Fruit fly (Drosophila melanogaster) whole organism, embryonic: Measurements from ENCODE around the gene Mocs1.

Source experiments
- CG10209 ChIP-seq: fragments of 200-800 bp; sonication (Bioruptor generic); optimal IDR thresholded peaks from 3 replicates; lab custom pipeline; 2017; ENCODE audit warnings: missing biosample characterization, mild to moderate bottlenecking, missing genetic modification characterization, missing genetic modification reagents
- CG10366 ChIP-seq: fragments of 200-800 bp; sonication (Bioruptor generic); IDR thresholded peaks from 2 replicates; pipeline ENCODE4 v1.3.6; 2022; ENCODE audit warnings: missing biosample characterization, missing genetic modification characterization
- CG11696 ChIP-seq: fragments of 200-800 bp; sonication (Bioruptor generic); IDR thresholded peaks from 2 replicates; pipeline ENCODE4 v1.3.6; 2022; ENCODE audit warnings: missing biosample characterization, missing genetic modification characterization
- CG11723 ChIP-seq: fragments of 200-800 bp; sonication (Bioruptor generic); optimal IDR thresholded peaks from 2 replicates; lab custom pipeline; 2017; ENCODE audit warnings: missing biosample characterization, mild to moderate bottlenecking, missing genetic modification characterization
- CG12155 ChIP-seq: fragments of 200-800 bp; sonication (Bioruptor generic); optimal IDR thresholded peaks from 3 replicates; lab custom pipeline; 2016; ENCODE audit warnings: missing biosample characterization, missing genetic modification characterization
- CG13123 ChIP-seq: fragments of 200-800 bp; sonication (Bioruptor generic); optimal IDR thresholded peaks from 2 replicates; lab custom pipeline; 2016; ENCODE audit warnings: missing biosample characterization, missing genetic modification characterization
- CG13287 ChIP-seq: fragments of 200-800 bp; sonication (Bioruptor generic); IDR thresholded peaks from 2 replicates; pipeline ENCODE4 v1.3.6; 2022; ENCODE audit warnings: missing biosample characterization, missing genetic modification characterization; ENCODE audit not compliant: partially characterized antibody
- CG13775 ChIP-seq: fragments of 200-800 bp; sonication (Bioruptor generic); optimal IDR thresholded peaks from 3 replicates; lab custom pipeline; 2017; ENCODE audit warnings: missing biosample characterization, mild to moderate bottlenecking, missing genetic modification characterization
- CG14014 ChIP-seq: fragments of 200-800 bp; sonication (Bioruptor generic); IDR thresholded peaks from 2 replicates; pipeline ENCODE4 v1.3.6; 2022; ENCODE audit warnings: missing biosample characterization, missing genetic modification characterization
- CG16779 ChIP-seq: fragments of 200-800 bp; sonication (Bioruptor generic); IDR thresholded peaks from 2 replicates; pipeline ENCODE4 v1.3.6; 2022; ENCODE audit warnings: missing biosample characterization, missing genetic modification characterization
- CG18619 ChIP-seq: fragments of 200-800 bp; sonication (Bioruptor generic); optimal IDR thresholded peaks from 3 replicates; lab custom pipeline; 2017; ENCODE audit warnings: missing biosample characterization, mild to moderate bottlenecking, missing genetic modification characterization
- CG30020 ChIP-seq: fragments of 200-800 bp; optimal IDR thresholded peaks from 2 replicates; lab custom pipeline; 2019; ENCODE audit warnings: missing biosample characterization, mild to moderate bottlenecking, missing genetic modification characterization, moderate library complexity
- CG31441 ChIP-seq: fragments of 200-800 bp; sonication (Bioruptor generic); IDR thresholded peaks from 2 replicates; pipeline ENCODE4 v1.3.6; 2022; ENCODE audit warnings: missing biosample characterization, missing genetic modification characterization
- CG32767 ChIP-seq: fragments of 200-800 bp; sonication (Bioruptor generic); IDR thresholded peaks from 2 replicates; pipeline ENCODE4 v1.3.6; 2022; ENCODE audit warnings: missing biosample characterization, missing genetic modification characterization
- CG3838 ChIP-seq: fragments of 200-800 bp; sonication (Bioruptor generic); optimal IDR thresholded peaks from 3 replicates; lab custom pipeline; 2016; ENCODE audit warnings: missing biosample characterization, missing genetic modification characterization
- CG3995 ChIP-seq: fragments of 200-800 bp; sonication (Bioruptor generic); optimal IDR thresholded peaks from 3 replicates; lab custom pipeline; 2016; ENCODE audit warnings: missing biosample characterization, missing genetic modification characterization
- CG4617 ChIP-seq: fragments of 200-800 bp; sonication (Bioruptor generic); optimal IDR thresholded peaks from 3 replicates; lab custom pipeline; 2016; ENCODE audit warnings: missing biosample characterization, missing genetic modification characterization, borderline replicate concordance
- CG8281 ChIP-seq: fragments of 200-800 bp; sonication (Bioruptor generic); optimal IDR thresholded peaks from 2 replicates; lab custom pipeline; 2018; ENCODE audit warnings: missing biosample characterization, mild to moderate bottlenecking, missing genetic modification characterization, moderate library complexity
- CG8924 ChIP-seq: fragments of 200-800 bp; optimal IDR thresholded peaks from 3 replicates; lab custom pipeline; 2019; ENCODE audit warnings: missing biosample characterization, mild to moderate bottlenecking, missing genetic modification characterization, moderate library complexity
- HLH54F ChIP-seq: fragments of 200-800 bp; sonication (Bioruptor generic); optimal IDR thresholded peaks from 3 replicates; lab custom pipeline; 2016; ENCODE audit warnings: missing biosample characterization, missing genetic modification characterization
- HmgZ ChIP-seq: fragments of 200-800 bp; sonication (Bioruptor generic); optimal IDR thresholded peaks from 2 replicates; lab custom pipeline; 2018; ENCODE audit warnings: missing biosample characterization, mild to moderate bottlenecking, missing genetic modification characterization
- Hr3 ChIP-seq: fragments of 200-800 bp; sonication (Bioruptor generic); optimal IDR thresholded peaks from 3 replicates; lab custom pipeline; 2016; ENCODE audit warnings: missing biosample characterization, missing genetic modification characterization
- Meics ChIP-seq: fragments of 200-800 bp; sonication (Bioruptor generic); optimal IDR thresholded peaks from 2 replicates; lab custom pipeline; 2017; ENCODE audit warnings: missing biosample characterization, mild to moderate bottlenecking, missing genetic modification characterization
- NK7.1 ChIP-seq: fragments of 200-800 bp; sonication (Bioruptor generic); optimal IDR thresholded peaks from 3 replicates; lab custom pipeline; 2016; ENCODE audit warnings: missing biosample characterization, missing genetic modification characterization
- Six4 ChIP-seq: fragments of 200-800 bp; sonication (Bioruptor generic); optimal IDR thresholded peaks from 2 replicates; lab custom pipeline; 2016; ENCODE audit warnings: missing biosample characterization, missing genetic modification characterization
- Usf ChIP-seq: fragments of 200-800 bp; sonication (Bioruptor generic); optimal IDR thresholded peaks from 2 replicates; lab custom pipeline; 2017; ENCODE audit warnings: missing genotype, missing biosample characterization, missing genetic modification characterization
- br ChIP-seq: fragments of >200 bp; optimal IDR thresholded peaks from 2 replicates; lab custom pipeline; 2017
- bsh ChIP-seq, 2 experiments: fragments of 200-800 bp; sonication (Bioruptor generic); optimal IDR thresholded peaks; 2 replicates each; lab custom pipeline; 2017 to 2018; ENCODE audit warnings: mild to moderate bottlenecking in 2 of 2, missing biosample characterization in 2 of 2, missing genetic modification characterization in 2 of 2, moderate library complexity in 1 of 2
- cwo ChIP-seq: fragments of 200-800 bp; sonication (Bioruptor generic); optimal IDR thresholded peaks from 3 replicates; lab custom pipeline; 2017; ENCODE audit warnings: missing biosample characterization, missing genetic modification characterization, mild to moderate bottlenecking, moderate library complexity, missing genetic modification reagents
- dpn ChIP-seq, 2 experiments: fragments of 200-800 bp; sonication (Bioruptor generic); optimal IDR thresholded peaks; 3 replicates each; lab custom pipeline; 2016; ENCODE audit warnings: missing biosample characterization in 2 of 2, missing genetic modification characterization in 2 of 2
- dysf ChIP-seq: fragments of 200-800 bp; sonication (Bioruptor generic); IDR thresholded peaks from 3 replicates; pipeline ENCODE4 v1.3.6; 2022; ENCODE audit warnings: missing biosample characterization, missing genetic modification characterization
- eve ChIP-seq, 2 experiments: fragments of >200 bp; optimal IDR thresholded peaks; 2 replicates each; lab custom pipeline; 2017; ENCODE audit warnings: missing biosample characterization in 2 of 2, missing genetic modification characterization in 2 of 2
- fd3F ChIP-seq: fragments of 200-800 bp; sonication (Bioruptor generic); optimal IDR thresholded peaks from 2 replicates; lab custom pipeline; 2018; ENCODE audit warnings: missing biosample characterization, mild to moderate bottlenecking, missing genetic modification characterization, moderate library complexity
- hth ChIP-seq: fragments of >200 bp; optimal IDR thresholded peaks from 2 replicates; lab custom pipeline; 2017; ENCODE audit warnings: inconsistent platforms
- insv ChIP-seq, 2 experiments: fragments of 200-800 bp; sonication (Bioruptor generic); optimal IDR thresholded peaks; 3 replicates each; lab custom pipeline; 2016 to 2018; ENCODE audit warnings: missing biosample characterization in 2 of 2, missing genetic modification characterization in 2 of 2
- jumu ChIP-seq: fragments of 200-800 bp; sonication (Bioruptor generic); optimal IDR thresholded peaks from 3 replicates; lab custom pipeline; 2016; ENCODE audit warnings: missing biosample characterization, missing genetic modification characterization
- kah ChIP-seq: fragments of 200-800 bp; sonication (Bioruptor generic); optimal IDR thresholded peaks from 2 replicates; lab custom pipeline; 2018; ENCODE audit warnings: missing biosample characterization, mild to moderate bottlenecking, missing genetic modification characterization
- lov ChIP-seq, 2 experiments: fragments of 200-800 bp in 1 of 2; fragments of >200 bp in 1 of 2; sonication (Bioruptor generic) in 1 of 2; IDR thresholded peaks in 1 of 2; optimal IDR thresholded peaks in 1 of 2; 2 replicates in 1 of 2; 3 replicates in 1 of 2; pipeline versions ENCODE4 v1.3.6 to Lab custom; 2017 to 2022; ENCODE audit warnings: missing biosample characterization in 1 of 2, missing genetic modification characterization in 1 of 2
- onecut ChIP-seq: fragments of 200-800 bp; sonication (Bioruptor generic); IDR thresholded peaks from 2 replicates; pipeline ENCODE4 v1.3.6; 2022; ENCODE audit warnings: missing biosample characterization, missing genetic modification characterization
- phol ChIP-seq: fragments of 200-800 bp; sonication (Bioruptor generic); optimal IDR thresholded peaks from 3 replicates; lab custom pipeline; 2018; ENCODE audit warnings: missing biosample characterization, mild to moderate bottlenecking, missing genetic modification characterization, moderate library complexity
- prd ChIP-seq, 3 experiments: fragments of >200 bp in 2 of 3; fragments of 200-800 bp in 1 of 3; sonication (Bioruptor generic) in 1 of 3; optimal IDR thresholded peaks in 2 of 3; IDR thresholded peaks in 1 of 3; 2 replicates in 2 of 3; 3 replicates in 1 of 3; pipeline versions ENCODE4 v1.3.6 to Lab custom; 2017 to 2022; ENCODE audit warnings: missing biosample characterization in 1 of 3, missing genetic modification characterization in 1 of 3
- psq ChIP-seq: fragments of 200-800 bp; sonication (Bioruptor generic); optimal IDR thresholded peaks from 2 replicates; lab custom pipeline; 2017; ENCODE audit warnings: missing biosample characterization, missing genetic modification characterization
- sens ChIP-seq: fragments of 200-800 bp; sonication (Bioruptor generic); peaks from one replicate; lab custom pipeline; 2016; ENCODE audit warnings: missing biosample characterization, missing genetic modification characterization
- sens-2 ChIP-seq: fragments of 200-800 bp; sonication (Bioruptor generic); IDR thresholded peaks from 2 replicates; pipeline ENCODE4 v1.3.6; 2022; ENCODE audit warnings: missing biosample characterization, missing genetic modification characterization
- slbo ChIP-seq: fragments of 200-800 bp; sonication (Bioruptor generic); IDR thresholded peaks from 2 replicates; pipeline ENCODE4 v1.3.6; 2022; ENCODE audit warnings: missing biosample characterization, missing genetic modification characterization
- so ChIP-seq: fragments of 200-800 bp; sonication (Bioruptor generic); IDR thresholded peaks from 3 replicates; pipeline ENCODE4 v1.3.6; 2022; ENCODE audit warnings: missing biosample characterization, missing genetic modification characterization
- stwl ChIP-seq: fragments of 200-800 bp; sonication (Bioruptor generic); optimal IDR thresholded peaks from 3 replicates; lab custom pipeline; 2018; ENCODE audit warnings: missing biosample characterization, mild to moderate bottlenecking, missing genetic modification characterization, moderate library complexity
- vnd ChIP-seq: fragments of 200-800 bp; sonication (Bioruptor generic); IDR thresholded peaks from 3 replicates; pipeline ENCODE4 v1.3.6; 2022; ENCODE audit warnings: missing biosample characterization, missing genetic modification characterization; ENCODE audit not compliant: partially characterized antibody
- yki ChIP-seq: fragments of >200 bp; optimal IDR thresholded peaks from 3 replicates; lab custom pipeline; 2018
- zfh1 ChIP-seq: fragments of 200-800 bp; sonication (Bioruptor generic); IDR thresholded peaks from 3 replicates; pipeline ENCODE4 v1.3.6; 2022; ENCODE audit warnings: missing biosample characterization, missing genetic modification characterization

Mocs1 gene

DNA sequence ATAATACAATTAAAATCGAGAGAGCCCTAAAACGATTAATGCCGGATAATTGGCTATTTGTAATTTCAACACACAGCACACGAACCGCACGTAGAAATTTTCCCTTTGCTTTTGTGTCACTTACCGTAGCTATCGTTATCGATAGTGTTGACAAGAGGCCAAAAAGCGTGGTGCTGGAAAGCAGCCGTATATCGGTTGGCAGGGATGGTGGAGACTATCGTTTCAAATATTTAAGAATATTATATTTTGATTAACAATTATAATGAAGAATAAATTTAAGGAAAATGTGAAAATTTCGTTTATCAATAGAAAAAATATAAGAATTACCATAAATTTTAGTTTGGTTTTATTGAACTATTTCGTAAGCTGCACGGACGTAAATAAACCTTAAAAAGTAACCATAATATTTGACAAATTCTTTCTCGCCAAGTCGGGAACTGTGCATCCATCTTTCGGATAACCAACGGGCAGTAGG, 22.8 kb downstream of the Mocs1 start, which contains the start of gene JIL-1 (continued):
- no peak for TF ChIP-seq yki (lab: Kevin White, UChicago)
- TF ChIP-seq fd3F: peak; percentile 34
- TF ChIP-seq slbo: peak; percentile 93
- TF ChIP-seq sens (GFP tag; lab: Kevin White, UChicago): peak; percentile 84
- TF ChIP-seq sens-2: no peak
- TF ChIP-seq CG13123 (GFP tag; lab: Kevin White, UChicago): peak; percentile 39
- peak; percentile 88 for TF ChIP-seq CG13287
- TF ChIP-seq jumu (GFP tag; lab: Kevin White, UChicago): peak; percentile 35
- TF ChIP-seq phol (tag; lab: Kevin White, UChicago): peak; percentile 65
- peak; percentile 56 for TF ChIP-seq onecut
- no peak for TF ChIP-seq Usf
- TF ChIP-seq Six4 (GFP tag; lab: Kevin White, UChicago): no peak
- no peak for TF ChIP-seq NK7.1 (GFP tag; lab: Kevin White, UChicago)
- TF ChIP-seq CG32767 (GFP tag; lab: Robert Waterston, UW): 0 out of 2 replicates have a peak, but pooled peaks have one; percentile 29
- TF ChIP-seq CG30020 (tag; lab: Kevin White, UChicago): peak; percentile 33
- TF ChIP-seq CG11696 (GFP tag; lab: Robert Waterston, UW): no peak
- peak in 1 of 2 experiments; percentile 31 for TF ChIP-seq bsh (GFP tag; optimal IDR thresholded peaks at IDR 0.05; lab: Kevin White, UChicago)
- peak; percentile 47 for TF ChIP-seq CG31441 (GFP tag; lab: Robert Waterston, UW)
- TF ChIP-seq so (GFP tag; lab: Robert Waterston, UW): peak; percentile 28; the same call in 2 of the 3 replicates
- TF ChIP-seq CG3838 (GFP tag; lab: Kevin White, UChicago): no peak
- peak; percentile 59 for TF ChIP-seq CG10209 (GFP tag; lab: Kevin White, UChicago)
- TF ChIP-seq dpn (GFP tag; optimal IDR thresholded peaks at IDR 0.05; lab: Kevin White, UChicago): peak; percentile 58 to 60
- TF ChIP-seq hth (lab: Kevin White, UChicago): no peak
- TF ChIP-seq HmgZ (tag; lab: Kevin White, UChicago): peak; percentile 49
- TF ChIP-seq zfh1: peak; percentile 85; the same call in 2 of the 3 replicates
- TF ChIP-seq CG3995 (GFP tag; lab: Kevin White, UChicago): peak; percentile 41
- peak; percentile 37 for TF ChIP-seq CG13775
- TF ChIP-seq kah (GFP tag; lab: Kevin White, UChicago): no peak
- no peak for TF ChIP-seq insv (GFP tag; optimal IDR thresholded peaks at IDR 0.05; lab: Kevin White, UChicago)
- TF ChIP-seq CG4617 (GFP tag; lab: Kevin White, UChicago): peak; percentile 9
- peak; percentile 72; the same call in 1 of the 2 replicates for TF ChIP-seq CG16779 (GFP tag; lab: Robert Waterston, UW)
- TF ChIP-seq lov (optimal IDR thresholded peaks at IDR 0.05; lab: Kevin White, UChicago): no peak
- peak; percentile 61; the same call in 1 of the 3 replicates for TF ChIP-seq lov (GFP tag; IDR thresholded peaks at IDR 0.05; lab: Robert Waterston, UW)
- TF ChIP-seq CG18619 (GFP tag; lab: Kevin White, UChicago): peak; percentile 41
- no peak for TF ChIP-seq CG8281 (tag; lab: Kevin White, UChicago)
- TF ChIP-seq br (lab: Kevin White, UChicago): no peak
- TF ChIP-seq HLH54F (GFP tag; lab: Kevin White, UChicago): peak; percentile 69
- peak; percentile 69 for TF ChIP-seq Meics (GFP tag; lab: Kevin White, UChicago)
- no peak for TF ChIP-seq prd (optimal IDR thresholded peaks at IDR 0.05; lab: Kevin White, UChicago)
- peak; percentile 72; the same call in 2 of the 3 replicates for TF ChIP-seq prd (GFP tag; IDR thresholded peaks at IDR 0.05; lab: Robert Waterston, UW)
- peak; percentile 50 for TF ChIP-seq CG11723 (GFP tag; lab: Kevin White, UChicago)
- peak; percentile 62 for TF ChIP-seq CG14014 (GFP tag; lab: Robert Waterston, UW)
- TF ChIP-seq Hr3: peak; percentile 65
- peak; percentile 65 for TF ChIP-seq CG10366 (GFP tag; lab: Robert Waterston, UW)
- TF ChIP-seq vnd: peak; percentile 77
- peak; percentile 75 for TF ChIP-seq dysf (GFP tag; lab: Robert Waterston, UW)
- peak in 1 of 2 experiments; percentile 46 for TF ChIP-seq eve (GFP tag; optimal IDR thresholded peaks at IDR 0.05; lab: Kevin White, UChicago)
- TF ChIP-seq CG8924: peak; percentile 12
- TF ChIP-seq stwl (tag; lab: Kevin White, UChicago): peak; percentile 66
- TF ChIP-seq psq (GFP tag; lab: Kevin White, UChicago): peak; percentile 88
- TF ChIP-seq CG12155 (GFP tag; lab: Kevin White, UChicago): peak; percentile 68
- peak; percentile 17 for TF ChIP-seq cwo (GFP tag; lab: Kevin White, UChicago)
